Worm (Caenorhabditis elegans): ENCODE data around the gene C02F5.10.

- no peak for TF ChIP-seq unc-62 (GFP tag; optimal IDR thresholded peaks at IDR 0.05)
- TF ChIP-seq nhr-28 (tag; optimal IDR thresholded peaks at IDR 0.05), result no peak
- no peak for TF ChIP-seq elt-3 (tag; optimal IDR thresholded peaks at IDR 0.05)
- TF ChIP-seq egl-27 (tag; optimal IDR thresholded peaks at IDR 0.05), result no peak
- TF ChIP-seq ztf-11 (tag; optimal IDR thresholded peaks at IDR 0.05), result no peak
Observed at ce11 chrIII:8229480-8229879, 19.8 kb downstream of the C02F5.10 start.

All from whole organism, L3 larva.